Fruit fly (Drosophila melanogaster) whole organism, embryonic: Measurements from ENCODE around the gene kud.

Experiments used
- CG11247 ChIP-seq: fragments of 200-800 bp; sonication (Bioruptor generic); IDR thresholded peaks from 2 replicates; pipeline ENCODE4 v1.3.6; 2022; ENCODE audit warnings: missing biosample characterization, missing genetic modification characterization
- CG11504 ChIP-seq: fragments of 200-800 bp; sonication (Bioruptor generic); optimal IDR thresholded peaks from 3 replicates; lab custom pipeline; 2019; ENCODE audit warnings: missing biosample characterization, mild to moderate bottlenecking, missing genetic modification characterization, moderate library complexity
- CG13296 ChIP-seq: fragments of 200-800 bp; sonication (Bioruptor generic); optimal IDR thresholded peaks from 3 replicates; lab custom pipeline; 2018; ENCODE audit warnings: missing biosample characterization, mild to moderate bottlenecking, missing genetic modification characterization
- CG14441 ChIP-seq: fragments of 200-800 bp; sonication (Bioruptor generic); IDR thresholded peaks from 2 replicates; pipeline ENCODE4 v1.3.6; 2022; ENCODE audit warnings: missing biosample characterization, missing genetic modification characterization
- CG15269 ChIP-seq: fragments of 200-800 bp; sonication (Bioruptor generic); optimal IDR thresholded peaks from 2 replicates; lab custom pipeline; 2018; ENCODE audit warnings: missing biosample characterization, mild to moderate bottlenecking, missing genetic modification characterization, moderate library complexity
- CG15514 ChIP-seq: fragments of 200-800 bp; sonication (Bioruptor generic); optimal IDR thresholded peaks from 3 replicates; lab custom pipeline; 2017; ENCODE audit warnings: missing biosample characterization, missing genetic modification characterization, mild to moderate bottlenecking, moderate library complexity, missing genetic modification reagents
- CG2889 ChIP-seq: fragments of 200-800 bp; sonication (Bioruptor generic); IDR thresholded peaks from 3 replicates; pipeline ENCODE4 v1.3.6; 2022; ENCODE audit warnings: missing biosample characterization, missing genetic modification characterization
- CG31388 ChIP-seq: fragments of 200-800 bp; sonication (Bioruptor generic); optimal IDR thresholded peaks from 2 replicates; lab custom pipeline; 2016; ENCODE audit warnings: missing biosample characterization, missing genetic modification characterization
- CG4424 ChIP-seq: fragments of 200-800 bp; sonication (Bioruptor generic); optimal IDR thresholded peaks from 3 replicates; lab custom pipeline; 2016; ENCODE audit warnings: missing biosample characterization, missing genetic modification characterization
- CG5245 ChIP-seq: fragments of 200-800 bp; sonication (Bioruptor generic); optimal IDR thresholded peaks from 3 replicates; lab custom pipeline; 2016; ENCODE audit warnings: missing biosample characterization, missing genetic modification characterization
- CG6683 ChIP-seq: fragments of 200-800 bp; sonication (Bioruptor generic); optimal IDR thresholded peaks from 2 replicates; lab custom pipeline; 2017; ENCODE audit warnings: missing biosample characterization, mild to moderate bottlenecking, missing genetic modification characterization, missing genetic modification reagents
- CG6813 ChIP-seq: fragments of 200-800 bp; sonication (Bioruptor generic); optimal IDR thresholded peaks from 2 replicates; lab custom pipeline; 2017; ENCODE audit warnings: missing biosample characterization, missing genetic modification characterization, mild to moderate bottlenecking, moderate library complexity, missing genetic modification reagents
- CG7556 ChIP-seq: fragments of 200-800 bp; sonication (Bioruptor generic); optimal IDR thresholded peaks from 2 replicates; lab custom pipeline; 2017; ENCODE audit warnings: missing biosample characterization, mild to moderate bottlenecking, missing genetic modification characterization
- CG7839 ChIP-seq: fragments of 200-800 bp; sonication (Bioruptor generic); optimal IDR thresholded peaks from 3 replicates; lab custom pipeline; 2018; ENCODE audit warnings: missing biosample characterization, mild to moderate bottlenecking, missing genetic modification characterization, moderate library complexity
- CG8089 ChIP-seq: fragments of 200-800 bp; sonication (Bioruptor generic); optimal IDR thresholded peaks from 3 replicates; lab custom pipeline; 2016; ENCODE audit warnings: missing biosample characterization, missing genetic modification characterization
- CG9215 ChIP-seq: fragments of 200-800 bp; sonication (Bioruptor generic); IDR thresholded peaks from 2 replicates; pipeline ENCODE4 v1.3.6; 2022; ENCODE audit warnings: missing biosample characterization, missing genetic modification characterization
- CG9727 ChIP-seq: fragments of 200-800 bp; sonication (Bioruptor generic); optimal IDR thresholded peaks from 3 replicates; lab custom pipeline; 2017; ENCODE audit warnings: missing biosample characterization, mild to moderate bottlenecking, missing genetic modification characterization
- CG9797 ChIP-seq: fragments of 200-800 bp; sonication (Bioruptor generic); optimal IDR thresholded peaks from 3 replicates; lab custom pipeline; 2018; ENCODE audit warnings: missing biosample characterization, mild to moderate bottlenecking, missing genetic modification characterization
- CoRest ChIP-seq: fragments of 200-800 bp; sonication (Bioruptor generic); optimal IDR thresholded peaks from 3 replicates; lab custom pipeline; 2018; ENCODE audit warnings: missing biosample characterization, mild to moderate bottlenecking, missing genetic modification characterization, moderate library complexity
- Deaf1 ChIP-seq: fragments of 200-800 bp; optimal IDR thresholded peaks from 3 replicates; lab custom pipeline; 2019; ENCODE audit warnings: missing biosample characterization, mild to moderate bottlenecking, missing genetic modification characterization, moderate library complexity
- Dip2 ChIP-seq: fragments of 200-800 bp; sonication (Bioruptor generic); IDR thresholded peaks from 2 replicates; pipeline ENCODE4 v1.3.6; 2022; ENCODE audit warnings: missing biosample characterization, missing genetic modification characterization
- Dip3 ChIP-seq: fragments of 200-800 bp; sonication (Bioruptor generic); optimal IDR thresholded peaks from 3 replicates; lab custom pipeline; 2016; ENCODE audit warnings: missing biosample characterization, missing genetic modification characterization
- Hmx ChIP-seq: fragments of 200-800 bp; sonication (Bioruptor generic); optimal IDR thresholded peaks from 2 replicates; lab custom pipeline; 2016; ENCODE audit warnings: missing biosample characterization, missing genetic modification characterization
- Lpt ChIP-seq: fragments of >200 bp; optimal IDR thresholded peaks from 2 replicates; lab custom pipeline; 2018; ENCODE audit warnings: missing biosample characterization, missing genetic modification characterization
- Ssrp ChIP-seq: fragments of 200-800 bp; sonication (Bioruptor generic); optimal IDR thresholded peaks from 2 replicates; lab custom pipeline; 2018; ENCODE audit warnings: missing biosample characterization, mild to moderate bottlenecking, missing genetic modification characterization, moderate library complexity
- YL-1 ChIP-seq: fragments of 200-800 bp; sonication (Bioruptor generic); optimal IDR thresholded peaks from 3 replicates; lab custom pipeline; 2017; ENCODE audit warnings: missing biosample characterization, mild to moderate bottlenecking, missing genetic modification characterization
- ac ChIP-seq: fragments of 200-800 bp; sonication (Bioruptor generic); optimal IDR thresholded peaks from 3 replicates; lab custom pipeline; 2017; ENCODE audit warnings: missing biosample characterization, mild to moderate bottlenecking, missing genetic modification characterization
- ap ChIP-seq: fragments of 200-800 bp; sonication (Bioruptor generic); IDR thresholded peaks from 2 replicates; pipeline ENCODE4 v1.3.6; 2022; ENCODE audit warnings: missing biosample characterization, missing genetic modification characterization
- ash1 ChIP-seq: fragments of 200-800 bp; sonication (Bioruptor generic); optimal IDR thresholded peaks from 2 replicates; lab custom pipeline; 2018; ENCODE audit warnings: missing biosample characterization, mild to moderate bottlenecking, missing genetic modification characterization
- bbx ChIP-seq: fragments of 200-800 bp; sonication (Bioruptor generic); IDR thresholded peaks from 2 replicates; pipeline ENCODE4 v1.3.6; 2022; ENCODE audit warnings: missing biosample characterization, missing genetic modification characterization; ENCODE audit not compliant: partially characterized antibody
- bsh ChIP-seq, 2 experiments: fragments of 200-800 bp; sonication (Bioruptor generic); optimal IDR thresholded peaks; 2 replicates each; lab custom pipeline; 2017 to 2018; ENCODE audit warnings: mild to moderate bottlenecking in 2 of 2, missing biosample characterization in 2 of 2, missing genetic modification characterization in 2 of 2, moderate library complexity in 1 of 2
- btn ChIP-seq: fragments of 200-800 bp; sonication (Bioruptor generic); optimal IDR thresholded peaks from 2 replicates; lab custom pipeline; 2016; ENCODE audit warnings: missing biosample characterization, missing genetic modification characterization
- chif ChIP-seq, 2 experiments: fragments of 200-800 bp; sonication (Bioruptor generic); optimal IDR thresholded peaks; 3 replicates each; lab custom pipeline; 2016; ENCODE audit warnings: missing biosample characterization in 2 of 2, missing genetic modification characterization in 2 of 2
- crp ChIP-seq, 2 experiments: fragments of 200-800 bp; sonication (Bioruptor generic); optimal IDR thresholded peaks; 2 replicates in 1 of 2; 3 replicates in 1 of 2; lab custom pipeline; 2017; ENCODE audit warnings: missing biosample characterization in 2 of 2, missing genetic modification characterization in 2 of 2, mild to moderate bottlenecking in 1 of 2, moderate library complexity in 1 of 2
- cwo ChIP-seq: fragments of 200-800 bp; sonication (Bioruptor generic); optimal IDR thresholded peaks from 3 replicates; lab custom pipeline; 2017; ENCODE audit warnings: missing biosample characterization, missing genetic modification characterization, mild to moderate bottlenecking, moderate library complexity, missing genetic modification reagents
- dimm ChIP-seq: fragments of 200-800 bp; sonication (Bioruptor generic); IDR thresholded peaks from 2 replicates; pipeline ENCODE4 v1.3.6; 2022; ENCODE audit warnings: missing biosample characterization, missing genetic modification characterization
- dmrt99B ChIP-seq: fragments of 200-800 bp; sonication (Bioruptor generic); optimal IDR thresholded peaks from 2 replicates; lab custom pipeline; 2018; ENCODE audit warnings: missing biosample characterization, mild to moderate bottlenecking, missing genetic modification characterization, moderate library complexity
- exex ChIP-seq: fragments of 200-800 bp; sonication (Bioruptor generic); optimal IDR thresholded peaks from 4 replicates; lab custom pipeline; 2018; ENCODE audit warnings: missing biosample characterization, mild to moderate bottlenecking, missing genetic modification characterization, moderate library complexity
- ken ChIP-seq: fragments of 200-800 bp; sonication (Bioruptor generic); IDR thresholded peaks from 3 replicates; pipeline ENCODE4 v1.3.6; 2022; ENCODE audit warnings: missing biosample characterization, missing genetic modification characterization
- pita ChIP-seq: fragments of 200-800 bp; sonication (Bioruptor generic); optimal IDR thresholded peaks from 2 replicates; lab custom pipeline; 2017; ENCODE audit warnings: missing biosample characterization, mild to moderate bottlenecking, missing genetic modification characterization
- pum ChIP-seq: fragments of 200-800 bp; sonication (Bioruptor generic); optimal IDR thresholded peaks from 2 replicates; lab custom pipeline; 2016; ENCODE audit warnings: missing biosample characterization, missing genetic modification characterization
- ranshi ChIP-seq: fragments of 200-800 bp; sonication (Bioruptor generic); IDR thresholded peaks from 2 replicates; pipeline ENCODE4 v1.3.6; 2022; ENCODE audit warnings: missing biosample characterization, missing genetic modification characterization
- schlank ChIP-seq: fragments of 200-800 bp; sonication (Bioruptor generic); optimal IDR thresholded peaks from 2 replicates; lab custom pipeline; 2018; ENCODE audit warnings: missing biosample characterization, mild to moderate bottlenecking, missing genetic modification characterization
- seq ChIP-seq: fragments of 200-800 bp; sonication (Bioruptor generic); IDR thresholded peaks from 2 replicates; pipeline ENCODE4 v1.3.6; 2022; ENCODE audit warnings: missing biosample characterization, missing genetic modification characterization
- sima ChIP-seq: fragments of 200-800 bp; sonication (Bioruptor generic); optimal IDR thresholded peaks from 2 replicates; lab custom pipeline; 2016; ENCODE audit warnings: missing biosample characterization, missing genetic modification characterization
- slou ChIP-seq: fragments of 200-800 bp; sonication (Bioruptor generic); optimal IDR thresholded peaks from 3 replicates; lab custom pipeline; 2016; ENCODE audit warnings: missing biosample characterization, missing genetic modification characterization
- sr ChIP-seq: fragments of 200-800 bp; sonication (Bioruptor generic); IDR thresholded peaks from 3 replicates; pipeline ENCODE4 v1.3.6; 2022; ENCODE audit warnings: missing biosample characterization, missing genetic modification characterization
- sug ChIP-seq: fragments of 200-800 bp; optimal IDR thresholded peaks from 2 replicates; lab custom pipeline; 2019; ENCODE audit warnings: missing biosample characterization, mild to moderate bottlenecking, missing genetic modification characterization, moderate library complexity
- tll ChIP-seq, 2 experiments: fragments of 200-800 bp in 1 of 2; fragments of >200 bp in 1 of 2; sonication (Bioruptor generic) in 1 of 2; optimal IDR thresholded peaks; 2 replicates each; lab custom pipeline; 2017 to 2019; ENCODE audit warnings: missing biosample characterization in 2 of 2, missing genetic modification characterization in 2 of 2, mild to moderate bottlenecking in 1 of 2, moderate library complexity in 1 of 2
- z ChIP-seq: fragments of 200-800 bp; sonication (Bioruptor generic); IDR thresholded peaks from 3 replicates; pipeline ENCODE4 v1.3.6; 2022; ENCODE audit warnings: missing biosample characterization, missing genetic modification characterization
- zen ChIP-seq: fragments of 200-800 bp; sonication (Bioruptor generic); optimal IDR thresholded peaks from 3 replicates; lab custom pipeline; 2018; ENCODE audit warnings: missing biosample characterization, mild to moderate bottlenecking, missing genetic modification characterization, moderate library complexity

The kud gene

dm6 chr3L:16893647-16894046, 48.9 kb upstream of the kud start (continued):
- TF ChIP-seq CG9727 (GFP tag; lab: Kevin White, UChicago) (peak; percentile 9), exex (tag; lab: Kevin White, UChicago) (no peak), z (GFP tag; lab: Robert Waterston, UW) (no peak), CG6813 (GFP tag; lab: Kevin White, UChicago) (no peak), pita (GFP tag; lab: Kevin White, UChicago) (no peak), CG6683 (GFP tag; lab: Kevin White, UChicago) (no peak), CG31388 (no peak), CG8089 (GFP tag; lab: Kevin White, UChicago) (no peak), btn (no peak), ken (GFP tag; lab: Robert Waterston, UW) (no peak), CG2889 (no peak), CG14441 (GFP tag; lab: Robert Waterston, UW) (peak; percentile 35; the same call in 1 of the 2 replicates), Lpt (GFP tag; lab: Kevin White, UChicago) (no peak), CG11504 (tag; lab: Kevin White, UChicago) (peak; percentile 63), dmrt99B (peak; percentile 42), Dip3 (GFP tag; lab: Kevin White, UChicago) (no peak), seq (GFP tag; lab: Robert Waterston, UW) (0 out of 2 replicates have a peak, but pooled peaks have one; percentile 33), CoRest (tag; lab: Kevin White, UChicago) (peak; percentile 41), bbx (no peak), cwo (GFP tag; lab: Kevin White, UChicago) (no peak), schlank (tag; lab: Kevin White, UChicago) (no peak), sima (no peak), ash1 (GFP tag; lab: Kevin White, UChicago) (no peak), CG9215 (GFP tag; lab: Robert Waterston, UW) (no peak), dimm (GFP tag; lab: Robert Waterston, UW) (no peak), CG9797 (GFP tag; lab: Kevin White, UChicago) (no peak), Ssrp (tag; lab: Kevin White, UChicago) (no peak), CG7839 (peak; percentile 50), CG4424 (GFP tag; lab: Kevin White, UChicago) (no peak), ranshi (GFP tag; lab: Robert Waterston, UW) (no peak), CG15269 (peak; percentile 33), Dip2 (GFP tag; lab: Robert Waterston, UW) (no peak), crp (GFP tag; optimal IDR thresholded peaks at IDR 0.05; lab: Kevin White, UChicago) (no peak), CG5245 (GFP tag; lab: Kevin White, UChicago) (no peak), CG13296 (GFP tag; lab: Kevin White, UChicago) (peak; percentile 4), CG7556 (peak; percentile 27), Deaf1 (tag; lab: Kevin White, UChicago) (no peak), YL-1 (GFP tag; lab: Kevin White, UChicago) (no peak), CG11247 (GFP tag; lab: Robert Waterston, UW) (no peak), pum (GFP tag; lab: Kevin White, UChicago) (no peak), zen (tag; lab: Kevin White, UChicago) (no peak), ap (GFP tag; lab: Robert Waterston, UW) (no peak), slou (GFP tag; lab: Kevin White, UChicago) (no peak), Hmx (GFP tag; lab: Kevin White, UChicago) (no peak), CG15514 (GFP tag; lab: Kevin White, UChicago) (peak; percentile 19), sug (tag; lab: Kevin White, UChicago) (peak; percentile 17), sr (no peak), chif (GFP tag; optimal IDR thresholded peaks at IDR 0.05; lab: Kevin White, UChicago) (no peak), bsh (GFP tag; optimal IDR thresholded peaks at IDR 0.05; lab: Kevin White, UChicago) (no peak), ac (no peak), tll (GFP tag; optimal IDR thresholded peaks at IDR 0.05; lab: Kevin White, UChicago) (no peak)
